Fruit fly (Drosophila melanogaster) whole organism, adult: ENCODE measurements around the gene CG43064.

Experiments used
- CG12768 ChIP-seq: fragments of 200-800 bp; sonication (Bioruptor generic); optimal IDR thresholded peaks from 2 replicates; lab custom pipeline; 2017; ENCODE audit warnings: missing biosample characterization, missing genetic modification characterization, mild to moderate bottlenecking, moderate library complexity, missing genetic modification reagents
- CG14711 ChIP-seq: fragments of 200-800 bp; sonication (Bioruptor generic); optimal IDR thresholded peaks from 2 replicates; lab custom pipeline; 2018; ENCODE audit warnings: missing biosample characterization, mild to moderate bottlenecking, missing genetic modification characterization, moderate library complexity
- CG7101 ChIP-seq: fragments of 200-800 bp; sonication (Bioruptor generic); optimal IDR thresholded peaks from 2 replicates; lab custom pipeline; 2018; ENCODE audit warnings: missing biosample characterization, mild to moderate bottlenecking, missing genetic modification characterization, moderate library complexity
- Clk ChIP-seq: fragments of 200-800 bp; sonication (Bioruptor generic); optimal IDR thresholded peaks from 2 replicates; lab custom pipeline; 2017; ENCODE audit warnings: missing biosample characterization, missing genetic modification characterization
- Mnt ChIP-seq: fragments of 200-800 bp; sonication (Bioruptor generic); optimal IDR thresholded peaks from 2 replicates; lab custom pipeline; 2016; ENCODE audit warnings: missing biosample characterization, mild to moderate bottlenecking, missing genetic modification characterization
- bab1 ChIP-seq: fragments of 200-800 bp; sonication (Bioruptor generic); optimal IDR thresholded peaks from 3 replicates; lab custom pipeline; 2019; ENCODE audit warnings: missing biosample characterization, mild to moderate bottlenecking, missing genetic modification characterization, moderate library complexity

DNA sequence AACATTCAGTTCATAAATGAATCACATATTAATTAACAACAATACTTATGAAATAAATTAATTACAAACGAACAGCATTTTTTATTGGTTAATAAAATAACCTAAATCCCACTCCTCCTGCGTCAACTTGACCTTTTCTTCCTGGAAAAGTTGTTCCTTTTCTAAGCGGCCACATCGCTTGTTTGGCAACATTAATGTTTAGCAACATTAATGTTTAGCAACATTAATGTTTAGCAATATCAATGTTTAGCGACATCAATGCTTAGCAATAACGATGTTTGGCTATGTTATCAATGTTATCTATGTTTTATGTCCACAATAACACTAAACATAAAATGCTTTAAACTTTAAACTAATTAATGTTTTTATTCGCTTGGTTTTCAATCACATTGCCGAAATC, 19.9 kb downstream of the CG43064 start:
- TF ChIP-seq bab1 (GFP tag; lab: Kevin White, UChicago) (no peak), CG14711 (tag; lab: Kevin White, UChicago) (no peak), CG7101 (tag; lab: Kevin White, UChicago) (no peak), Mnt (GFP tag; lab: Kevin White, UChicago) (no peak), CG12768 (GFP tag; lab: Kevin White, UChicago) (no peak), Clk (GFP tag; lab: Kevin White, UChicago) (no peak)
